Worm (Caenorhabditis elegans): Measurements from ENCODE around the gene cdc-25.4.

Gene cdc-25.4

DNA sequence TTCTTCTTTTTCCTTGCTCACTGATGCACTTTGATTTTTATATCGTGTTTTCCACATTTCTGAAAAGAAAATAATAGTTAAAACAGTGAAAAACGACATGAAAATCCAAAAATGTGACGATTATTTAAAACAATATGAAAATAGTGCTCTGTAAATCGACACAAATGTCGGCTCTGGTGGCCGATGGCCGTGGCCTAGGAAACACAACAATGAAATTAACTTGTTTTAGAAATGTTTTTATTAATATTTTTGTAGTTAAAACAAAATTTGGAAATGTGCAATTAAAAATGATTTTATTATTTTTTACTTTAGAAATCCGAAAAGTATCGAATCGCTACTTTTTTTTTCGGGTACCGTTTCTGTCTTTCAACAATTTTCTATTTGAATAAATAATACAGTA, 11.5 kb upstream of the cdc-25.4 start, which contains the start of gene arv-1 (continued):
- TF ChIP-seq unc-39 (tag; optimal IDR thresholded peaks at IDR 0.05) (no peak), aly-2 (tag; optimal IDR thresholded peaks at IDR 0.05) (no peak), C34F6.9 (tag; optimal IDR thresholded peaks at IDR 0.05) (peak; percentile 67), unc-62 (GFP tag; optimal IDR thresholded peaks at IDR 0.05) (no peak)

DNA sequence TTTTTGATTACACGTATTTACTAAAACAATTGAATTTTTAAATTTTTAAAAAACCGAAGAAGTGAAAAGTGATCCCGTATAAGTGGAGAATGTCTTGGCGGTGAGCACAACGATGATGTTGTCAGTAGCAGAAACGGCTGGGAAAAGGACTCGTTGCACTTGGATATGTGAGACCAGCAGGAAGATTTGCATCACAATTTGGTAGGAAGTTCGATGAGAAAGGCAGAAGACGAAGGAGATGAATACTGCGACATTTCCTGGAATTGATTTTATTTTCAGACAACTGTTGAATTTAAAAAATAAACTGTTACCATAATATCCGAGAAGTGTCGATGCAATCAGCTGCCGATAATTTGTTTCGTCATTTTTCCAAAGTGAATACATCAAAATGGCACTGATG, 10.6 kb upstream of the cdc-25.4 start, which contains the start of gene R05H5.4:
Gene R05H5.4, minus strand, starts transcription at position 101 of the 400 bp plus-strand sequence.
- no peak for TF ChIP-seq nhr-21 (tag; optimal IDR thresholded peaks at IDR 0.05)
- TF ChIP-seq ztf-4 (tag; optimal IDR thresholded peaks at IDR 0.05), result no peak
- TF ChIP-seq C34F6.9 (tag; optimal IDR thresholded peaks at IDR 0.05), result no peak
- TF ChIP-seq blmp-1 (tag; optimal IDR thresholded peaks at IDR 0.05; ENCODE audit: insufficient read depth), result no peak
- TF ChIP-seq nhr-77 (tag; optimal IDR thresholded peaks at IDR 0.05), result no peak
- no peak for TF ChIP-seq nhr-6 (tag; optimal IDR thresholded peaks at IDR 0.05)
- TF ChIP-seq nhr-25 (tag; optimal IDR thresholded peaks at IDR 0.05), result no peak
- TF ChIP-seq gmeb-1 (tag; optimal IDR thresholded peaks at IDR 0.05), result no peak
- TF ChIP-seq elt-1 (tag; optimal IDR thresholded peaks at IDR 0.05), result no peak
- TF ChIP-seq nhr-12 (tag; optimal IDR thresholded peaks at IDR 0.05), result no peak
- TF ChIP-seq nhr-129 (tag; optimal IDR thresholded peaks at IDR 0.05), result no peak
- TF ChIP-seq lin-13 (GFP tag; optimal IDR thresholded peaks at IDR 0.05), result no peak
- TF ChIP-seq lin-39 (tag; optimal IDR thresholded peaks at IDR 0.05), result no peak
- TF ChIP-seq peb-1 (tag; optimal IDR thresholded peaks at IDR 0.05), result no peak
- no peak for TF ChIP-seq lin-11 (tag; optimal IDR thresholded peaks at IDR 0.05)
- no peak for TF ChIP-seq lsy-2 (tag; optimal IDR thresholded peaks at IDR 0.05)
- no peak for TF ChIP-seq sem-4 (tag; optimal IDR thresholded peaks at IDR 0.05)

DNA sequence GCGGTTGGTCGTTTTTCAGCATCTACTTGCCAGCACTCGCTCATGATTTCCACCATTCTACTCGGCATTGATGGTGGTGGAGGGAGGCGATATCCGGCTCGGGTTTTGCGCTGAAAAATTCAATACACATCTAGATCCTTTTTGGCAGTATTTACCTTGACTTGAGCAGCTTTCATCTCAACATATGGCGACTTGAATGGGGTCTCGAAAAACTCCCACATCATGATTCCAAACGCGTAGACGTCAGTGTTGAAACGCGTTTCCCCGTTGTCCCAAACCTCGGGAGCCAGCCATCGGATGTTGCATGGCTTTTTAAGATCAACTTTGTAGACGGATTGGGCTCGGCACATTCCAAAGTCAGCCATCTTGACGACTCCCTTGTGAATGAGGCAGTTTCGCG, 9.2 kb upstream of the cdc-25.4 start:
- TF ChIP-seq ceh-82 (tag; optimal IDR thresholded peaks at IDR 0.05), result no peak
- TF ChIP-seq nhr-25 (tag; optimal IDR thresholded peaks at IDR 0.05), result no peak

DNA sequence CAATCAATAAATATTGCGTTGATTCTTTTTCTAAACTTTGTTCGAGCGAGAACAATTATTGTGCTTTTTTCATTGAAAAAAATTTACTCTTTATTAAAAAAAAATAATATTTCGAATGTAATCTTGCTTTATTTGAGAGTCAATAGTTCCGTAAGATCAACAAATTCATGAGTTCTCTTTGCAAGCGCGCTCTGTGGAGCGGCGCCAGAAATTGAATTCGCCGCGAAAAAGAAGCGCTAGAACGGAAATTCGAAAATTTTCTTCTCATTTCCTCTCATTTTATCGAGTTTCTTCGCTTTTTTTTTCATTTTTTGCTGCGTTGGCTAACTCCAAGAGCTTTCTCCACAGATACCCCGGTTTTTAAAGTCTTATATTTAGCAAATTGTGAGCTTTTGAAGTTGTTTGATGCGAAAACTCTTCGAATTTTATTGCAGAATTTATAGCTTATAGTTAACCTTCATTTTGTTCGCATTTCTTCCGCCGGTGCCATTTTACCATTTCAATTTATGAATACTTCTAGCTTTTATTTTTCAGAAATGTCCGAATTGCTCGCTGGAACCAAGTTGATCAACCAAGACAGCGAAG, 7.9 kb upstream of the cdc-25.4 start, which contains the start of gene R05H5.3:
Gene R05H5.3, plus strand, starts transcription at position 535 of the 585 bp plus-strand sequence.
- peak; percentile 30 for TF ChIP-seq sma-9 (GFP tag; optimal IDR thresholded peaks at IDR 0.05)
- no peak for TF ChIP-seq sma-9 (tag; optimal IDR thresholded peaks at IDR 0.05)
- TF ChIP-seq nhr-10 (tag; optimal IDR thresholded peaks at IDR 0.05), result no peak
- peak; percentile 29 for TF ChIP-seq fos-1 (tag; optimal IDR thresholded peaks at IDR 0.05)
- peak; percentile 69 for TF ChIP-seq C34F6.9 (tag; optimal IDR thresholded peaks at IDR 0.05)
- peak; percentile 54 for TF ChIP-seq lin-13 (GFP tag; optimal IDR thresholded peaks at IDR 0.05)
- TF ChIP-seq sma-3 (GFP tag; optimal IDR thresholded peaks at IDR 0.05), result peak; percentile 27
- TF ChIP-seq lsy-2 (tag; optimal IDR thresholded peaks at IDR 0.05), result peak in 1 of 2 experiments; percentile 78
- peak; percentile 74 for TF ChIP-seq gmeb-1 (tag; optimal IDR thresholded peaks at IDR 0.05)
- TF ChIP-seq unc-62 (GFP tag; optimal IDR thresholded peaks at IDR 0.05), result no peak
- TF ChIP-seq crh-2 (tag; optimal IDR thresholded peaks at IDR 0.05), result peak; percentile 39
- TF ChIP-seq unc-55 (GFP tag; optimal IDR thresholded peaks at IDR 0.05), result peak; percentile 87
- TF ChIP-seq nhr-129 (tag; optimal IDR thresholded peaks at IDR 0.05), result peak; percentile 69
- TF ChIP-seq zag-1 (tag; optimal IDR thresholded peaks at IDR 0.05), result peak; percentile 34
- no peak for TF ChIP-seq mab-5 (tag; optimal IDR thresholded peaks at IDR 0.05)

DNA sequence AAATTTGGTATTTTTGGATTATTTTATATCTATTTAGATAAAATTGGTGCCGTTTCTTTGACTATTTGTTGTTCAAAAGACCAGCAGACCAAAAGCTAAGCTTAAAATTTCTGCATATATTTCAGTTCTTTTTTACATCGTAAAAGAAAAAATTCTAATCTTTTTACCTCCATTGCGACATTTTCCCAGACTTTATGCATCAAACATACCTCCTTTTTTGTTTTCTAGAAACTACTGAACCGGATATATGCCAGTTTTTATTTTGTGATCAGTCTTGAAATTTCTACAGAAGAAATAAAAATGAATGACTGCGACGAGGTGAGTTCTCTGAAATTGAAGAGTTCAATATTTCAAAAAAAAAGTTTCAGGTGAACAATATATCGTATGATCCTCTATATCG, 5.3 kb upstream of the cdc-25.4 start, which contains the start of gene srb-6:
Gene srb-6, plus strand, starts transcription at position 301 of the 400 bp plus-strand sequence.
- no peak for TF ChIP-seq R02D3.7 (tag; optimal IDR thresholded peaks at IDR 0.05)
- no peak for TF ChIP-seq elt-3 (tag; optimal IDR thresholded peaks at IDR 0.05)
- TF ChIP-seq Y55F3AM.14 (GFP tag; optimal IDR thresholded peaks at IDR 0.05), result no peak
- no peak for TF ChIP-seq F13H6.1 (tag; optimal IDR thresholded peaks at IDR 0.05)
- TF ChIP-seq sem-4 (tag; optimal IDR thresholded peaks at IDR 0.05), result no peak
- TF ChIP-seq sma-9 (GFP tag; optimal IDR thresholded peaks at IDR 0.05), result no peak
- no peak for TF ChIP-seq sma-9 (tag; optimal IDR thresholded peaks at IDR 0.05)
- no peak for TF ChIP-seq peb-1 (tag; optimal IDR thresholded peaks at IDR 0.05)
- no peak for TF ChIP-seq nhr-25 (tag; optimal IDR thresholded peaks at IDR 0.05)
- no peak for TF ChIP-seq ZK546.5 (tag; optimal IDR thresholded peaks at IDR 0.05)
- no peak for TF ChIP-seq lsy-2 (tag; optimal IDR thresholded peaks at IDR 0.05)
- no peak for TF ChIP-seq blmp-1 (tag; optimal IDR thresholded peaks at IDR 0.05; ENCODE audit: insufficient read depth)
- TF ChIP-seq elt-1 (tag; optimal IDR thresholded peaks at IDR 0.05), result no peak
- TF ChIP-seq sma-3 (GFP tag; optimal IDR thresholded peaks at IDR 0.05), result no peak
- TF ChIP-seq unc-55 (GFP tag; optimal IDR thresholded peaks at IDR 0.05), result no peak
- no peak for TF ChIP-seq nhr-10 (tag; optimal IDR thresholded peaks at IDR 0.05)
- no peak for TF ChIP-seq nhr-12 (tag; optimal IDR thresholded peaks at IDR 0.05)

Measured in whole organism, L2 larva.